Worm (Caenorhabditis elegans): ENCODE data around the gene unc-105.

DNA sequence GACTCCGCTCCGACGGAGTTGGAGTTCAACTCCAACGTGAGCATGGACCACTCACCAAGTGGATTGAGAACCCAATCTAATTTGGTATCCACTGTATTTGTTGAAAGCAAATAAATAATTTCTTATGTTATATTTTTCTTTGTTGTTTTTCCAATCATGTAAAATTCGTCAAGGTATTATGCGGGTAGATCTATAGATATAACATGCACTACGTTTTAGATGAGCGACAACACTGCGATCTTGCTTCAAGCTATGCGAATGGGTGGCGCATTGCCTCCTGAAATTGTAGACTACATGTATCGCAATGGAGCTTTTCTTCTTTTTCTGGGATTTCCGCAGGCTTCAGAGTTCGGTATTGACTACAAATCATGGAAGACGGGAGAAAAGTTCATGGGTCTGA, 28.3 kb downstream of the unc-105 start, which contains the start of gene F10B5.2:
- TF ChIP-seq sem-2 (GFP tag; optimal IDR thresholded peaks at IDR 0.05) = no peak
- no peak for TF ChIP-seq sptf-1 (tag; optimal IDR thresholded peaks at IDR 0.05)
- TF ChIP-seq lin-13 (tag; optimal IDR thresholded peaks at IDR 0.05) = no peak
- TF ChIP-seq snpc-4 (tag; optimal IDR thresholded peaks at IDR 0.05) = no peak
- no peak for TF ChIP-seq ztf-11 (tag; optimal IDR thresholded peaks at IDR 0.05)
- no peak for TF ChIP-seq mep-1 (tag; optimal IDR thresholded peaks at IDR 0.05)
- no peak for TF ChIP-seq lsy-2 (tag; optimal IDR thresholded peaks at IDR 0.05)
- TF ChIP-seq nhr-76 (tag; optimal IDR thresholded peaks at IDR 0.05) = no peak
- TF ChIP-seq nhr-237 (tag; optimal IDR thresholded peaks at IDR 0.05) = no peak
- no peak for TF ChIP-seq elt-3 (tag; optimal IDR thresholded peaks at IDR 0.05)
- TF ChIP-seq pha-4 (tag; optimal IDR thresholded peaks at IDR 0.05) = no peak
